Worm (Caenorhabditis elegans) whole organism, L1 larva: ENCODE measurements around the gene T25B9.8.

Experiments used
- aha-1 ChIP-seq: fragments of 150-350 bp; optimal IDR thresholded peaks from 2 replicates; lab custom pipeline; 2014; ENCODE audit warnings: missing biosample characterization, missing genetic modification characterization
- mdl-1 ChIP-seq, 2 experiments: fragments of 150-350 bp; optimal IDR thresholded peaks; 2 replicates each; lab custom pipeline; 2014 to 2017; ENCODE audit warnings: missing biosample characterization in 2 of 2, missing genetic modification characterization in 2 of 2, inconsistent platforms in 1 of 2
- snpc-4 ChIP-seq: fragments of 150-350 bp; optimal IDR thresholded peaks from 2 replicates; lab custom pipeline; 2014; ENCODE audit warnings: missing biosample characterization, missing genetic modification characterization
- vab-15 ChIP-seq: sonication (generic microtip); optimal IDR thresholded peaks from 2 replicates; lab custom pipeline; 2017; ENCODE audit warnings: missing genotype, mild to moderate bottlenecking, missing genetic modification characterization, missing compliant biosample characterization
- ztf-4 ChIP-seq: fragments of 150-350 bp; optimal IDR thresholded peaks from 2 replicates; lab custom pipeline; 2014; ENCODE audit warnings: missing biosample characterization, missing genetic modification characterization

DNA sequence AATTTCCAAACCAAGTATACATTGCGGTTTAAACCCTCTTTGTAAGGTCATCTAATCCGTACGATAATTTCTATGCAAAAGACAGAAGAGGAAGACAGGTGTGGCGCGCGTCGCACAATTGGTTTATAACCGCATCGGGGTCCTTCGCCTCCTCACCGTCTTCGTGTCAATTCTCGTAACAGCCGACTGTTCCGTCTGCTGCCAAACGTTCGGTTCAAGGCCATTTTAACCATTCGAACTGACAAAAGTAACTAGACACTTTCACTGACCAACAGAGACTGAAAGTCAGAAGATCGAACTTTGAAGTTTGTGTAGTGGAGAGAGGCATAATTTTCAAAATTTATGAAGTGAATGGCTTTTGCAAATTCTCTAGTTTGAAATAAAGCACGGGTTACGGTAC, 48.0 kb upstream of the T25B9.8 start:
- TF ChIP-seq mdl-1 (tag; optimal IDR thresholded peaks at IDR 0.05; lab: Kevin White, UChicago) (no peak), snpc-4 (tag; lab: Kevin White, UChicago) (no peak), ztf-4 (tag; lab: Kevin White, UChicago) (no peak), vab-15 (tag; lab: Kevin White, UChicago) (no peak), aha-1 (tag; lab: Kevin White, UChicago) (no peak)
